ENCODE assay signal across 1 fruit fly cellular context in the genomic region with DNA sequence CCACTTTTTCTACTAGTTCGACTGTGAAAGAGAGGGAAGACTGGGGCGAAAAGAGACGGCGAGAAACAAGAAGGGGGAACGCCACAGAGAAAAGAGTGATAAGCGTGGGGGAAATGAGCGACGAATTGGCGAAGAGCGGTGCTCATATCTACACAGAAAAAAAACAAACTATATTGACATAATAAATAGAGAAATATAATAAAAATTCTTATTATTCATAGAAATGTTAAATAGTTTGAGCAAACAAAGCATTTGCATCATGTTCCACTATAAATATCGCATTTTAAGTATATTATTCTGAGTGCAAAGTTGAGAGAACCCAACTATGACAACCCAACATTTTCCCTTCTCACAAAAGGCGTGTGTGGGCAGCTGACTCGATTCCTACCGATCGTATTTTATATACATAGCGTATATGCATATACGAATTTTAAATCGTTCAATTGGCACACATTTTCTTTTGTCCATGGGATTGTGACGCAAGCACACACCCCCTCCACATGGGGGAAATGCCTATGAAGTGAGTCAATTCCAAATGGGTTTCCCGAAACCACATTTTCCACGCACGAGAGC.
TF ChIP-seq lines count a peak whose summit lies in the region.

No protein-coding gene starts in this region.

TF ChIP-seq in whole organism, embryonic, 481 proteins besides CTCF, POLR2A, EP300 and RAD21 (continued from another document and continues in another):
- TF ChIP-seq CG4617 (GFP tag; optimal IDR thresholded peaks at IDR 0.05; lab: Kevin White, UChicago; ENCODE audit: borderline replicate concordance) = peak; percentile 4
- no peak for TF ChIP-seq pfk (GFP tag; optimal IDR thresholded peaks at IDR 0.05; lab: Kevin White, UChicago)
- TF ChIP-seq jing (GFP tag; optimal IDR thresholded peaks at IDR 0.05; lab: Kevin White, UChicago) = peak; percentile 10
- no peak for TF ChIP-seq CG11398 (GFP tag; optimal IDR thresholded peaks at IDR 0.05; lab: Kevin White, UChicago)
- TF ChIP-seq odd (GFP tag; optimal IDR thresholded peaks at IDR 0.05; lab: Kevin White, UChicago) = peak; percentile 44
- TF ChIP-seq Gug (GFP tag; IDR thresholded peaks at IDR 0.05; lab: Robert Waterston, UW) = no peak
- peak; percentile 3 for TF ChIP-seq vfl (GFP tag; optimal IDR thresholded peaks at IDR 0.05; lab: Kevin White, UChicago)
- TF ChIP-seq H15 (GFP tag; IDR thresholded peaks at IDR 0.05; lab: Robert Waterston, UW) = peak; percentile 75
- TF ChIP-seq lab (GFP tag; optimal IDR thresholded peaks at IDR 0.05; lab: Kevin White, UChicago) = peak; percentile 90
- peak; percentile 49 for TF ChIP-seq CG1233 (GFP tag; optimal IDR thresholded peaks at IDR 0.05; lab: Kevin White, UChicago)
- TF ChIP-seq nom (GFP tag; optimal IDR thresholded peaks at IDR 0.05; lab: Kevin White, UChicago) = peak; percentile 6
- peak; percentile 42 for TF ChIP-seq HmgZ (tag; optimal IDR thresholded peaks at IDR 0.05; lab: Kevin White, UChicago)
- TF ChIP-seq CG34376 (GFP tag; optimal IDR thresholded peaks at IDR 0.05; lab: Kevin White, UChicago) = no peak
- peak; percentile 30 for TF ChIP-seq CG13123 (GFP tag; optimal IDR thresholded peaks at IDR 0.05; lab: Kevin White, UChicago)
- TF ChIP-seq BEAF-32 (GFP tag; optimal IDR thresholded peaks at IDR 0.05; lab: Kevin White, UChicago) = no peak
- no peak for TF ChIP-seq usp (GFP tag; optimal IDR thresholded peaks at IDR 0.05; lab: Kevin White, UChicago)
- TF ChIP-seq CG17802 (tag; optimal IDR thresholded peaks at IDR 0.05; lab: Kevin White, UChicago) = no peak
- peak; percentile 47 for TF ChIP-seq mam (GFP tag; optimal IDR thresholded peaks at IDR 0.05; lab: Kevin White, UChicago)
- peak; percentile 53 for TF ChIP-seq Max (GFP tag; optimal IDR thresholded peaks at IDR 0.05; lab: Kevin White, UChicago)
- peak; percentile 19; the same call in 1 of the 2 replicates for TF ChIP-seq peb (GFP tag; IDR thresholded peaks at IDR 0.05; lab: Robert Waterston, UW)
- peak; percentile 30 for TF ChIP-seq CG11723 (GFP tag; optimal IDR thresholded peaks at IDR 0.05; lab: Kevin White, UChicago)
- TF ChIP-seq CG31224 (GFP tag; IDR thresholded peaks at IDR 0.05; lab: Robert Waterston, UW) = peak; percentile 66
- no peak for TF ChIP-seq lola (GFP tag; optimal IDR thresholded peaks at IDR 0.05; lab: Kevin White, UChicago)
- peak; percentile 62 for TF ChIP-seq CG4424 (GFP tag; optimal IDR thresholded peaks at IDR 0.05; lab: Kevin White, UChicago)
- TF ChIP-seq CG10321 (GFP tag; IDR thresholded peaks at IDR 0.05; lab: Robert Waterston, UW) = peak; percentile 61; the same call in 1 of the 2 replicates
- no peak for TF ChIP-seq ftz-f1 (GFP tag; optimal IDR thresholded peaks at IDR 0.05; lab: Kevin White, UChicago)
- peak; percentile 50 for TF ChIP-seq CG3407 (GFP tag; optimal IDR thresholded peaks at IDR 0.05; lab: Kevin White, UChicago)
- peak; percentile 16 for TF ChIP-seq Usf (GFP tag; optimal IDR thresholded peaks at IDR 0.05; lab: Kevin White, UChicago)
- TF ChIP-seq CG11456 (GFP tag; IDR thresholded peaks at IDR 0.05; lab: Robert Waterston, UW) = no peak
- peak; percentile 55 for TF ChIP-seq Nf-YB (GFP tag; optimal IDR thresholded peaks at IDR 0.05; lab: Kevin White, UChicago)
- TF ChIP-seq NFAT (GFP tag; IDR thresholded peaks at IDR 0.05; lab: Robert Waterston, UW) = no peak
- TF ChIP-seq HLH54F (GFP tag; optimal IDR thresholded peaks at IDR 0.05; lab: Kevin White, UChicago) = no peak
- peak; percentile 39 for TF ChIP-seq Mad (GFP tag; optimal IDR thresholded peaks at IDR 0.05; lab: Kevin White, UChicago)
- TF ChIP-seq Dref (GFP tag; IDR thresholded peaks at IDR 0.05; lab: Robert Waterston, UW) = no peak
- TF ChIP-seq CG8290 (GFP tag; optimal IDR thresholded peaks at IDR 0.05; lab: Kevin White, UChicago) = peak; percentile 6
- TF ChIP-seq CG8290 (tag; optimal IDR thresholded peaks at IDR 0.05; lab: Kevin White, UChicago) = peak in 1 of 2 experiments; percentile 8
- TF ChIP-seq Hr39 (optimal IDR thresholded peaks at IDR 0.05; lab: Kevin White, UChicago) = no peak
- no peak for TF ChIP-seq CG34224 (GFP tag; IDR thresholded peaks at IDR 0.05; lab: Robert Waterston, UW; ENCODE audit: partially characterized antibody)
- TF ChIP-seq CG4854 (GFP tag; optimal IDR thresholded peaks at IDR 0.05; lab: Kevin White, UChicago) = peak; percentile 34
- peak; percentile 61 for TF ChIP-seq Hand (GFP tag; optimal IDR thresholded peaks at IDR 0.05; lab: Kevin White, UChicago)
- no peak for TF ChIP-seq CG7271 (tag; optimal IDR thresholded peaks at IDR 0.05; lab: Kevin White, UChicago)
- TF ChIP-seq C15 (GFP tag; IDR thresholded peaks at IDR 0.05; lab: Robert Waterston, UW) = peak; percentile 57; the same call in 1 of the 3 replicates
- peak; percentile 52; the same call in 1 of the 2 replicates for TF ChIP-seq gsb (GFP tag; IDR thresholded peaks at IDR 0.05; lab: Robert Waterston, UW)
- TF ChIP-seq cwo (GFP tag; optimal IDR thresholded peaks at IDR 0.05; lab: Kevin White, UChicago) = peak; percentile 82
- peak; percentile 13 for TF ChIP-seq Hsf (GFP tag; optimal IDR thresholded peaks at IDR 0.05; lab: Kevin White, UChicago)
- no peak for TF ChIP-seq ab (GFP tag; optimal IDR thresholded peaks at IDR 0.05; lab: Kevin White, UChicago)
- peak; percentile 69 for TF ChIP-seq fd96Cb (tag; optimal IDR thresholded peaks at IDR 0.05; lab: Kevin White, UChicago)
- peak; percentile 82 for TF ChIP-seq Med (GFP tag; lab: Kevin White, UChicago)
- TF ChIP-seq CG6791 (GFP tag; IDR thresholded peaks at IDR 0.05; lab: Robert Waterston, UW; ENCODE audit: partially characterized antibody) = no peak
- no peak for TF ChIP-seq dati (GFP tag; IDR thresholded peaks at IDR 0.05; lab: Robert Waterston, UW)
- TF ChIP-seq HHEX (GFP tag; optimal IDR thresholded peaks at IDR 0.05; lab: Kevin White, UChicago) = peak; percentile 81
- peak; percentile 79 for TF ChIP-seq seq (GFP tag; IDR thresholded peaks at IDR 0.05; lab: Robert Waterston, UW)
- peak; percentile 84 for TF ChIP-seq PHDP (tag; optimal IDR thresholded peaks at IDR 0.05; lab: Kevin White, UChicago)
- TF ChIP-seq dm (GFP tag; optimal IDR thresholded peaks at IDR 0.05; lab: Kevin White, UChicago) = no peak
- TF ChIP-seq croc (GFP tag; conservative IDR thresholded peaks at IDR 0.05; lab: Robert Waterston, UW) = peak; percentile 54; the same call in 2 of the 3 replicates
- TF ChIP-seq Asciz (GFP tag; optimal IDR thresholded peaks at IDR 0.05; lab: Kevin White, UChicago) = peak; percentile 74
- no peak for TF ChIP-seq ash1 (GFP tag; optimal IDR thresholded peaks at IDR 0.05; lab: Kevin White, UChicago)
- peak; percentile 63 for TF ChIP-seq CG12155 (GFP tag; optimal IDR thresholded peaks at IDR 0.05; lab: Kevin White, UChicago)
- 0 out of 3 replicates have a peak, but pooled peaks have one; percentile 23 for TF ChIP-seq CG11560 (tag; IDR thresholded peaks at IDR 0.05; lab: Robert Waterston, UW)
- TF ChIP-seq CG12104 (GFP tag; optimal IDR thresholded peaks at IDR 0.05; lab: Kevin White, UChicago) = peak; percentile 58
- no peak for TF ChIP-seq chif (GFP tag; optimal IDR thresholded peaks at IDR 0.05; lab: Kevin White, UChicago)
- TF ChIP-seq CG17361 (GFP tag; IDR thresholded peaks at IDR 0.05; lab: Robert Waterston, UW) = peak; percentile 78
- TF ChIP-seq ATbp (GFP tag; optimal IDR thresholded peaks at IDR 0.05; lab: Kevin White, UChicago) = peak; percentile 74
- peak; percentile 64 for TF ChIP-seq CG12769 (tag; optimal IDR thresholded peaks at IDR 0.05; lab: Kevin White, UChicago)
- TF ChIP-seq CG7963 (GFP tag; IDR thresholded peaks at IDR 0.05; lab: Robert Waterston, UW; ENCODE audit: partially characterized antibody) = no peak
- TF ChIP-seq CG5180 (GFP tag; optimal IDR thresholded peaks at IDR 0.05; lab: Kevin White, UChicago) = peak; percentile 54
- TF ChIP-seq CG11504 (tag; optimal IDR thresholded peaks at IDR 0.05; lab: Kevin White, UChicago) = peak; percentile 82
- TF ChIP-seq pzg (GFP tag; optimal IDR thresholded peaks at IDR 0.05; lab: Kevin White, UChicago) = no peak
- TF ChIP-seq slbo (GFP tag; IDR thresholded peaks at IDR 0.05; lab: Robert Waterston, UW) = peak; percentile 87
- TF ChIP-seq MTF-1 (GFP tag; optimal IDR thresholded peaks at IDR 0.05; lab: Kevin White, UChicago; ENCODE audit: borderline replicate concordance) = no peak
- peak; percentile 39 for TF ChIP-seq pnt (GFP tag; optimal IDR thresholded peaks at IDR 0.05; lab: Kevin White, UChicago)
- no peak for TF ChIP-seq CG9876 (GFP tag; optimal IDR thresholded peaks at IDR 0.05; lab: Kevin White, UChicago)
- peak; percentile 81 for TF ChIP-seq unpg (GFP tag; optimal IDR thresholded peaks at IDR 0.05; lab: Kevin White, UChicago)
- peak; percentile 86 for TF ChIP-seq Rfx (GFP tag; IDR thresholded peaks at IDR 0.05; lab: Robert Waterston, UW)
- TF ChIP-seq CG17829 (tag; optimal IDR thresholded peaks at IDR 0.05; lab: Kevin White, UChicago) = peak; percentile 68
- peak; percentile 77 for TF ChIP-seq E2f1 (GFP tag; IDR thresholded peaks at IDR 0.05; lab: Robert Waterston, UW)
- TF ChIP-seq Awh (GFP tag; IDR thresholded peaks at IDR 0.05; lab: Robert Waterston, UW) = peak; percentile 74
- TF ChIP-seq CG2120 (GFP tag; optimal IDR thresholded peaks at IDR 0.05; lab: Kevin White, UChicago) = peak; percentile 76
- TF ChIP-seq Meics (GFP tag; optimal IDR thresholded peaks at IDR 0.05; lab: Kevin White, UChicago) = peak; percentile 81
- TF ChIP-seq CG12942 (GFP tag; optimal IDR thresholded peaks at IDR 0.05; lab: Kevin White, UChicago) = peak; percentile 35
- TF ChIP-seq CG1647 (GFP tag; optimal IDR thresholded peaks at IDR 0.05; lab: Kevin White, UChicago) = no peak
- peak; percentile 46; the same call in 1 of the 2 replicates for TF ChIP-seq CG43689 (GFP tag; IDR thresholded peaks at IDR 0.05; lab: Robert Waterston, UW)
- peak; percentile 83 for TF ChIP-seq CG17359 (tag; optimal IDR thresholded peaks at IDR 0.05; lab: Kevin White, UChicago)
- peak; percentile 84 for TF ChIP-seq grau (tag; optimal IDR thresholded peaks at IDR 0.05; lab: Kevin White, UChicago)
- no peak for TF ChIP-seq amos (GFP tag; IDR thresholded peaks at IDR 0.05; lab: Robert Waterston, UW; ENCODE audit: partially characterized antibody)
- TF ChIP-seq aop (GFP tag; IDR thresholded peaks at IDR 0.05; lab: Robert Waterston, UW) = no peak
- TF ChIP-seq psq (GFP tag; optimal IDR thresholded peaks at IDR 0.05; lab: Kevin White, UChicago) = no peak
- TF ChIP-seq Bteb2 (GFP tag; optimal IDR thresholded peaks at IDR 0.05; lab: Kevin White, UChicago) = peak; percentile 19
- TF ChIP-seq E2f2 (GFP tag; IDR thresholded peaks at IDR 0.05; lab: Robert Waterston, UW) = peak; percentile 69
- TF ChIP-seq CG10565 (GFP tag; optimal IDR thresholded peaks at IDR 0.05; lab: Kevin White, UChicago) = no peak
- no peak for TF ChIP-seq chm (GFP tag; IDR thresholded peaks at IDR 0.05; lab: Robert Waterston, UW)
- peak; percentile 35 for TF ChIP-seq CG15696 (tag; optimal IDR thresholded peaks at IDR 0.05; lab: Kevin White, UChicago)
- TF ChIP-seq CG6272 (GFP tag; IDR thresholded peaks at IDR 0.05; lab: Robert Waterston, UW) = no peak; the same call in 1 of the 2 replicates
- peak; percentile 90 for TF ChIP-seq row (GFP tag; IDR thresholded peaks at IDR 0.05; lab: Robert Waterston, UW)
- TF ChIP-seq CG15479 (GFP tag; optimal IDR thresholded peaks at IDR 0.05; lab: Kevin White, UChicago) = no peak
- TF ChIP-seq Hr3 (GFP tag; optimal IDR thresholded peaks at IDR 0.05; lab: Kevin White, UChicago) = peak; percentile 77
- no peak for TF ChIP-seq kni (GFP tag; optimal IDR thresholded peaks at IDR 0.05; lab: Kevin White, UChicago)
- TF ChIP-seq CG2202 (tag; optimal IDR thresholded peaks at IDR 0.05; lab: Kevin White, UChicago) = peak; percentile 6
- TF ChIP-seq Ptx1 (GFP tag; IDR thresholded peaks at IDR 0.05; lab: Robert Waterston, UW) = peak; percentile 83
- peak; percentile 87 for TF ChIP-seq sens (GFP tag; lab: Kevin White, UChicago)
- no peak for TF ChIP-seq CG33213 (GFP tag; optimal IDR thresholded peaks at IDR 0.05; lab: Kevin White, UChicago)
- TF ChIP-seq caup (GFP tag; optimal IDR thresholded peaks at IDR 0.05; lab: Kevin White, UChicago; ENCODE audit: severe bottlenecking) = peak; percentile 78
- peak; percentile 56; the same call in 1 of the 2 replicates for TF ChIP-seq CG11696 (GFP tag; IDR thresholded peaks at IDR 0.05; lab: Robert Waterston, UW)
- TF ChIP-seq crc (GFP tag; optimal IDR thresholded peaks at IDR 0.05; lab: Kevin White, UChicago) = peak; percentile 7
- peak; percentile 86 for TF ChIP-seq CG32532 (GFP tag; IDR thresholded peaks at IDR 0.05; lab: Robert Waterston, UW)
- TF ChIP-seq Rx (GFP tag; IDR thresholded peaks at IDR 0.05; lab: Robert Waterston, UW) = no peak
- TF ChIP-seq CG17385 (GFP tag; optimal IDR thresholded peaks at IDR 0.05; lab: Kevin White, UChicago) = peak; percentile 65
- peak; percentile 73 for TF ChIP-seq nau (GFP tag; optimal IDR thresholded peaks at IDR 0.05; lab: Kevin White, UChicago)
- peak; percentile 73 for TF ChIP-seq Sox100B (GFP tag; optimal IDR thresholded peaks at IDR 0.05; lab: Kevin White, UChicago)
- TF ChIP-seq Lim3 (GFP tag; IDR thresholded peaks at IDR 0.05; lab: Robert Waterston, UW) = peak; percentile 81
- TF ChIP-seq CG8944 (GFP tag; optimal IDR thresholded peaks at IDR 0.05; lab: Kevin White, UChicago) = no peak
- TF ChIP-seq D19B (GFP tag; optimal IDR thresholded peaks at IDR 0.05; lab: Kevin White, UChicago) = peak; percentile 58
- TF ChIP-seq CG8924 (tag; optimal IDR thresholded peaks at IDR 0.05; lab: Kevin White, UChicago) = peak; percentile 80
- TF ChIP-seq CG8359 (GFP tag; optimal IDR thresholded peaks at IDR 0.05; lab: Kevin White, UChicago; ENCODE audit: borderline replicate concordance) = no peak
- no peak for TF ChIP-seq ac (GFP tag; optimal IDR thresholded peaks at IDR 0.05; lab: Kevin White, UChicago)
- no peak for TF ChIP-seq maf-S (GFP tag; optimal IDR thresholded peaks at IDR 0.05; lab: Kevin White, UChicago)
- no peak for TF ChIP-seq CG4328 (GFP tag; optimal IDR thresholded peaks at IDR 0.05; lab: Kevin White, UChicago)
- TF ChIP-seq CG4730 (GFP tag; IDR thresholded peaks at IDR 0.05; lab: Robert Waterston, UW) = peak; percentile 66
- peak; percentile 71 for TF ChIP-seq crol (GFP tag; IDR thresholded peaks at IDR 0.05; lab: Robert Waterston, UW)
- TF ChIP-seq CG5953 (GFP tag; IDR thresholded peaks at IDR 0.05; lab: Robert Waterston, UW) = peak; percentile 60
- no peak for TF ChIP-seq YL-1 (GFP tag; optimal IDR thresholded peaks at IDR 0.05; lab: Kevin White, UChicago)
- peak; percentile 5 for TF ChIP-seq CrebB (tag; optimal IDR thresholded peaks at IDR 0.05; lab: Kevin White, UChicago)
- TF ChIP-seq gt (GFP tag; IDR thresholded peaks at IDR 0.05; lab: Robert Waterston, UW) = no peak
- TF ChIP-seq CG3726 (GFP tag; IDR thresholded peaks at IDR 0.05; lab: Robert Waterston, UW) = peak; percentile 40; the same call in 1 of the 3 replicates
- TF ChIP-seq CG2889 (GFP tag; IDR thresholded peaks at IDR 0.05; lab: Robert Waterston, UW) = peak; percentile 61; the same call in 1 of the 3 replicates
